Fruit fly (Drosophila melanogaster) whole organism, embryonic: ENCODE results near the gene udt.

Experiments
- Antp ChIP-seq: fragments of 200-800 bp; sonication (Bioruptor generic); optimal IDR thresholded peaks from 3 replicates; lab custom pipeline; 2016; ENCODE audit warnings: missing biosample characterization, missing genetic modification characterization
- BEAF-32 ChIP-seq: fragments of 200-800 bp; sonication (Bioruptor generic); optimal IDR thresholded peaks from 3 replicates; lab custom pipeline; 2017; ENCODE audit warnings: missing biosample characterization, missing genetic modification characterization, mild to moderate bottlenecking, moderate library complexity, missing genetic modification reagents
- Bteb2 ChIP-seq: fragments of 200-800 bp; sonication (Bioruptor generic); optimal IDR thresholded peaks from 2 replicates; lab custom pipeline; 2016; ENCODE audit warnings: missing biosample characterization, missing genetic modification characterization
- CG10147 ChIP-seq: fragments of 200-800 bp; sonication (Bioruptor generic); optimal IDR thresholded peaks from 2 replicates; lab custom pipeline; 2019; ENCODE audit warnings: missing biosample characterization, mild to moderate bottlenecking, missing genetic modification characterization, moderate library complexity
- CG10209 ChIP-seq: fragments of 200-800 bp; sonication (Bioruptor generic); optimal IDR thresholded peaks from 3 replicates; lab custom pipeline; 2017; ENCODE audit warnings: missing biosample characterization, mild to moderate bottlenecking, missing genetic modification characterization, missing genetic modification reagents
- CG10267 ChIP-seq: fragments of 200-800 bp; sonication (Bioruptor generic); optimal IDR thresholded peaks from 2 replicates; lab custom pipeline; 2018; ENCODE audit warnings: missing biosample characterization, mild to moderate bottlenecking, missing genetic modification characterization, moderate library complexity
- CG10462 ChIP-seq: fragments of 200-800 bp; sonication (Bioruptor generic); optimal IDR thresholded peaks from 2 replicates; lab custom pipeline; 2016; ENCODE audit warnings: missing biosample characterization, missing genetic modification characterization
- CG12155 ChIP-seq: fragments of 200-800 bp; sonication (Bioruptor generic); optimal IDR thresholded peaks from 3 replicates; lab custom pipeline; 2016; ENCODE audit warnings: missing biosample characterization, missing genetic modification characterization
- CG12299 ChIP-seq: fragments of 200-800 bp; sonication (Bioruptor generic); optimal IDR thresholded peaks from 2 replicates; lab custom pipeline; 2018; ENCODE audit warnings: missing biosample characterization, mild to moderate bottlenecking, missing genetic modification characterization
- CG13424 ChIP-seq: fragments of 200-800 bp; sonication (Bioruptor generic); optimal IDR thresholded peaks from 2 replicates; lab custom pipeline; 2019; ENCODE audit warnings: missing biosample characterization, mild to moderate bottlenecking, missing genetic modification characterization, moderate library complexity
- CG14965 ChIP-seq: fragments of 200-800 bp; sonication (Bioruptor generic); optimal IDR thresholded peaks from 2 replicates; lab custom pipeline; 2016; ENCODE audit warnings: missing biosample characterization, missing genetic modification characterization, borderline replicate concordance
- CG15696 ChIP-seq: fragments of 200-800 bp; sonication (Bioruptor generic); optimal IDR thresholded peaks from 2 replicates; lab custom pipeline; 2019; ENCODE audit warnings: missing biosample characterization, mild to moderate bottlenecking, missing genetic modification characterization, moderate library complexity
- CG1602 ChIP-seq: fragments of 200-800 bp; sonication (Bioruptor generic); optimal IDR thresholded peaks from 3 replicates; lab custom pipeline; 2016; ENCODE audit warnings: missing biosample characterization, missing genetic modification characterization
- CG1792 ChIP-seq: fragments of 200-800 bp; sonication (Bioruptor generic); optimal IDR thresholded peaks from 2 replicates; lab custom pipeline; 2016; ENCODE audit warnings: missing biosample characterization, missing genetic modification characterization
- CG31441 ChIP-seq: fragments of 200-800 bp; sonication (Bioruptor generic); IDR thresholded peaks from 2 replicates; pipeline ENCODE4 v1.3.6; 2022; ENCODE audit warnings: missing biosample characterization, missing genetic modification characterization
- CG32767 ChIP-seq: fragments of 200-800 bp; sonication (Bioruptor generic); IDR thresholded peaks from 2 replicates; pipeline ENCODE4 v1.3.6; 2022; ENCODE audit warnings: missing biosample characterization, missing genetic modification characterization
- CG4404 ChIP-seq: fragments of 200-800 bp; sonication (Bioruptor generic); IDR thresholded peaks from 2 replicates; pipeline ENCODE4 v1.3.6; 2022; ENCODE audit warnings: missing biosample characterization, missing genetic modification characterization
- CG4617 ChIP-seq: fragments of 200-800 bp; sonication (Bioruptor generic); optimal IDR thresholded peaks from 3 replicates; lab custom pipeline; 2016; ENCODE audit warnings: missing biosample characterization, missing genetic modification characterization, borderline replicate concordance
- CG4820 ChIP-seq: fragments of 200-800 bp; sonication (Bioruptor generic); optimal IDR thresholded peaks from 3 replicates; lab custom pipeline; 2016; ENCODE audit warnings: missing biosample characterization, missing genetic modification characterization
- CG6683 ChIP-seq: fragments of 200-800 bp; sonication (Bioruptor generic); optimal IDR thresholded peaks from 2 replicates; lab custom pipeline; 2017; ENCODE audit warnings: missing biosample characterization, mild to moderate bottlenecking, missing genetic modification characterization, missing genetic modification reagents
- CG7745 ChIP-seq: fragments of 200-800 bp; sonication (Bioruptor generic); optimal IDR thresholded peaks from 2 replicates; lab custom pipeline; 2018; ENCODE audit warnings: missing biosample characterization, mild to moderate bottlenecking, missing genetic modification characterization, moderate library complexity
- CkIIα-i1 ChIP-seq: fragments of 200-800 bp; sonication (Bioruptor generic); IDR thresholded peaks from 2 replicates; pipeline ENCODE4 v1.3.6; 2022; ENCODE audit warnings: missing biosample characterization, missing genetic modification characterization
- D19B ChIP-seq: fragments of 200-800 bp; sonication (Bioruptor generic); optimal IDR thresholded peaks from 2 replicates; lab custom pipeline; 2017; ENCODE audit warnings: missing biosample characterization, mild to moderate bottlenecking, missing genetic modification characterization
- Deaf1 ChIP-seq: fragments of 200-800 bp; optimal IDR thresholded peaks from 3 replicates; lab custom pipeline; 2019; ENCODE audit warnings: missing biosample characterization, mild to moderate bottlenecking, missing genetic modification characterization, moderate library complexity
- Ets97D ChIP-seq: fragments of 200-800 bp; sonication (Bioruptor generic); optimal IDR thresholded peaks from 3 replicates; lab custom pipeline; 2016; ENCODE audit warnings: missing biosample characterization, missing genetic modification characterization
- HLH4C ChIP-seq: fragments of 200-800 bp; sonication (Bioruptor generic); IDR thresholded peaks from 3 replicates; pipeline ENCODE4 v1.3.6; 2022; ENCODE audit warnings: missing biosample characterization, missing genetic modification characterization; ENCODE audit not compliant: partially characterized antibody
- Hr51 ChIP-seq, 2 experiments: fragments of 200-800 bp; sonication (Bioruptor generic); optimal IDR thresholded peaks; 2 replicates in 1 of 2; 3 replicates in 1 of 2; lab custom pipeline; 2016 to 2018; ENCODE audit warnings: missing biosample characterization in 2 of 2, missing genetic modification characterization in 2 of 2, mild to moderate bottlenecking in 1 of 2, moderate library complexity in 1 of 2
- Hsf ChIP-seq: fragments of 200-800 bp; sonication (Bioruptor generic); optimal IDR thresholded peaks from 3 replicates; lab custom pipeline; 2016; ENCODE audit warnings: missing biosample characterization, missing genetic modification characterization
- Kr ChIP-seq: fragments of 200-800 bp; sonication (Bioruptor generic); optimal IDR thresholded peaks from 2 replicates; lab custom pipeline; 2017; ENCODE audit warnings: missing biosample characterization, mild to moderate bottlenecking, missing genetic modification characterization
- MESR4 ChIP-seq: fragments of 200-800 bp; sonication (Bioruptor generic); optimal IDR thresholded peaks from 2 replicates; lab custom pipeline; 2018; ENCODE audit warnings: missing biosample characterization, mild to moderate bottlenecking, missing genetic modification characterization, moderate library complexity
- Oaz ChIP-seq: fragments of 200-800 bp; sonication (Bioruptor generic); IDR thresholded peaks from 2 replicates; pipeline ENCODE4 v1.3.6; 2022; ENCODE audit warnings: missing biosample characterization, missing genetic modification characterization
- Sox100B ChIP-seq: fragments of 200-800 bp; sonication (Bioruptor generic); optimal IDR thresholded peaks from 3 replicates; lab custom pipeline; 2018; ENCODE audit warnings: missing biosample characterization, mild to moderate bottlenecking, missing genetic modification characterization
- az2 ChIP-seq: fragments of 200-800 bp; sonication (Bioruptor generic); optimal IDR thresholded peaks from 3 replicates; lab custom pipeline; 2016; ENCODE audit warnings: missing biosample characterization, missing genetic modification characterization
- chm ChIP-seq: fragments of 200-800 bp; sonication (Bioruptor generic); IDR thresholded peaks from 2 replicates; pipeline ENCODE4 v1.3.6; 2022; ENCODE audit warnings: missing biosample characterization, missing genetic modification characterization
- dmrt99B ChIP-seq: fragments of 200-800 bp; sonication (Bioruptor generic); optimal IDR thresholded peaks from 2 replicates; lab custom pipeline; 2018; ENCODE audit warnings: missing biosample characterization, mild to moderate bottlenecking, missing genetic modification characterization, moderate library complexity
- ems ChIP-seq: fragments of 200-800 bp; sonication (Bioruptor generic); optimal IDR thresholded peaks from 3 replicates; lab custom pipeline; 2016; ENCODE audit warnings: missing biosample characterization, missing genetic modification characterization
- fd96Cb ChIP-seq: fragments of 200-800 bp; sonication (Bioruptor generic); optimal IDR thresholded peaks from 2 replicates; lab custom pipeline; 2018; ENCODE audit warnings: missing biosample characterization, mild to moderate bottlenecking, missing genetic modification characterization, moderate library complexity
- insv ChIP-seq, 2 experiments: fragments of 200-800 bp; sonication (Bioruptor generic); optimal IDR thresholded peaks; 3 replicates each; lab custom pipeline; 2016 to 2018; ENCODE audit warnings: missing biosample characterization in 2 of 2, missing genetic modification characterization in 2 of 2
- kni ChIP-seq: fragments of 200-800 bp; sonication (Bioruptor generic); optimal IDR thresholded peaks from 3 replicates; lab custom pipeline; 2017; ENCODE audit warnings: mild to moderate bottlenecking, missing biosample characterization, missing genetic modification reagents, missing genetic modification characterization
- luna ChIP-seq: fragments of 200-800 bp; sonication (Bioruptor generic); optimal IDR thresholded peaks from 2 replicates; lab custom pipeline; 2016; ENCODE audit warnings: missing biosample characterization, missing genetic modification characterization
- nau ChIP-seq: fragments of 200-800 bp; sonication (Bioruptor generic); optimal IDR thresholded peaks from 3 replicates; lab custom pipeline; 2017; ENCODE audit warnings: missing biosample characterization, mild to moderate bottlenecking, missing genetic modification characterization, missing genetic modification reagents
- phol ChIP-seq: fragments of 200-800 bp; sonication (Bioruptor generic); optimal IDR thresholded peaks from 3 replicates; lab custom pipeline; 2018; ENCODE audit warnings: missing biosample characterization, mild to moderate bottlenecking, missing genetic modification characterization, moderate library complexity
- prd ChIP-seq, 3 experiments: fragments of >200 bp in 2 of 3; fragments of 200-800 bp in 1 of 3; sonication (Bioruptor generic) in 1 of 3; optimal IDR thresholded peaks in 2 of 3; IDR thresholded peaks in 1 of 3; 2 replicates in 2 of 3; 3 replicates in 1 of 3; pipeline versions ENCODE4 v1.3.6 to Lab custom; 2017 to 2022; ENCODE audit warnings: missing biosample characterization in 1 of 3, missing genetic modification characterization in 1 of 3
- rib ChIP-seq: fragments of 200-800 bp; sonication (Bioruptor generic); IDR thresholded peaks from 2 replicates; pipeline ENCODE4 v1.3.6; 2022; ENCODE audit warnings: missing biosample characterization, missing genetic modification characterization
- row ChIP-seq: fragments of 200-800 bp; sonication (Bioruptor generic); IDR thresholded peaks from 3 replicates; pipeline ENCODE4 v1.3.6; 2022; ENCODE audit warnings: missing biosample characterization, missing genetic modification characterization
- salm ChIP-seq: fragments of 200-800 bp; sonication (Bioruptor generic); optimal IDR thresholded peaks from 2 replicates; lab custom pipeline; 2018; ENCODE audit warnings: missing biosample characterization, mild to moderate bottlenecking, missing genetic modification characterization
- sima ChIP-seq: fragments of 200-800 bp; sonication (Bioruptor generic); optimal IDR thresholded peaks from 2 replicates; lab custom pipeline; 2016; ENCODE audit warnings: missing biosample characterization, missing genetic modification characterization
- sr ChIP-seq: fragments of 200-800 bp; sonication (Bioruptor generic); IDR thresholded peaks from 3 replicates; pipeline ENCODE4 v1.3.6; 2022; ENCODE audit warnings: missing biosample characterization, missing genetic modification characterization
- tap ChIP-seq: fragments of 200-800 bp; optimal IDR thresholded peaks from 3 replicates; lab custom pipeline; 2019; ENCODE audit warnings: missing biosample characterization, mild to moderate bottlenecking, missing genetic modification characterization, moderate library complexity
- zf30C ChIP-seq: fragments of 200-800 bp; sonication (Bioruptor generic); optimal IDR thresholded peaks from 3 replicates; lab custom pipeline; 2018; ENCODE audit warnings: missing biosample characterization, mild to moderate bottlenecking, missing genetic modification characterization

Gene udt

DNA sequence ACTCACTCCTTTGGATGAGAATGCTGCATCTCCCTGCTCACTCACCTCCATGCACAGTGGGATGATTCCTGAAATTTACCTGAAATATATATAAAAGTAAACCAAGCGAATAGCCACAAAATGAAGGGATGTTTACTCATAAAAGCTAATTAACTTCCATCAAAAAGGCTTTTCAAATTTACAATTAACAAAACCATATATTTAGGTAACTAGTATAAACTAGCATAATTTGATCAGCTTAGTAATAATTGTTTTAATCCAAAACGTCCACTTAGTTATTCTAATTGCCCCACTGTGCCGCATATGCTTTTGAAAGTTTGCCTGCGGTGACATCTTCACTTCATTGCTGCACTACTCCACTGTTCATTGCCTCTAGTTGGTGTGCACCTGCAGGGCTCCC, 20.9 kb upstream of the udt start (continued):
- peak; percentile 46 for TF ChIP-seq Deaf1 (tag; lab: Kevin White, UChicago)
- no peak for TF ChIP-seq luna (GFP tag; lab: Kevin White, UChicago)
- TF ChIP-seq CG13424 (tag; lab: Kevin White, UChicago), result peak; percentile 76
- peak; percentile 18 for TF ChIP-seq Bteb2 (GFP tag; lab: Kevin White, UChicago)
- TF ChIP-seq CkIIα-i1 (GFP tag; lab: Robert Waterston, UW), result no peak
- peak; percentile 59 for TF ChIP-seq nau (GFP tag; lab: Kevin White, UChicago)
- no peak for TF ChIP-seq Kr (GFP tag; lab: Kevin White, UChicago)
- TF ChIP-seq insv (GFP tag; optimal IDR thresholded peaks at IDR 0.05; lab: Kevin White, UChicago), result no peak
- peak; percentile 85 for TF ChIP-seq CG31441 (GFP tag; lab: Robert Waterston, UW)
- TF ChIP-seq CG12299 (tag; lab: Kevin White, UChicago), result peak; percentile 11
- no peak for TF ChIP-seq MESR4 (GFP tag; lab: Kevin White, UChicago)
- peak; percentile 81 for TF ChIP-seq CG4820
- TF ChIP-seq D19B (GFP tag; lab: Kevin White, UChicago), result no peak
- no peak for TF ChIP-seq rib (GFP tag; lab: Robert Waterston, UW)
- peak; percentile 53 for TF ChIP-seq CG10462
- TF ChIP-seq chm (GFP tag; lab: Robert Waterston, UW), result peak; percentile 71; the same call in 1 of the 2 replicates
- TF ChIP-seq sima (GFP tag; lab: Kevin White, UChicago), result no peak
- TF ChIP-seq HLH4C (GFP tag; lab: Robert Waterston, UW), result no peak
- no peak for TF ChIP-seq CG1792
- TF ChIP-seq CG7745, result no peak
- 0 out of 2 replicates have a peak, but pooled peaks have one; percentile 33 for TF ChIP-seq Oaz (GFP tag; lab: Robert Waterston, UW)
- TF ChIP-seq CG12155, result peak; percentile 37
- peak; percentile 45 for TF ChIP-seq tap (tag; lab: Kevin White, UChicago)
- TF ChIP-seq ems, result peak; percentile 71
- peak; percentile 50; the same call in 1 of the 2 replicates for TF ChIP-seq CG32767 (GFP tag; lab: Robert Waterston, UW)
- no peak for TF ChIP-seq BEAF-32 (GFP tag; lab: Kevin White, UChicago)
- peak; percentile 61 for TF ChIP-seq CG15696 (tag; lab: Kevin White, UChicago)
- TF ChIP-seq CG4617, result peak; percentile 50
- TF ChIP-seq phol, result peak; percentile 91
- peak; percentile 78 for TF ChIP-seq CG10267
- TF ChIP-seq CG14965, result no peak
- peak; percentile 37 for TF ChIP-seq Antp (GFP tag; lab: Kevin White, UChicago)
- TF ChIP-seq zf30C, result no peak
- TF ChIP-seq CG10147 (GFP tag; lab: Kevin White, UChicago), result peak; percentile 20
- peak; percentile 79 for TF ChIP-seq dmrt99B
- TF ChIP-seq CG1602 (GFP tag; lab: Kevin White, UChicago), result peak; percentile 72
- peak; percentile 6 to 80 for TF ChIP-seq Hr51 (GFP tag; optimal IDR thresholded peaks at IDR 0.05; lab: Kevin White, UChicago)
- peak; percentile 26 for TF ChIP-seq CG6683
- TF ChIP-seq row, result peak; percentile 74
- no peak for TF ChIP-seq sr (GFP tag; lab: Robert Waterston, UW)
- TF ChIP-seq Hsf (GFP tag; lab: Kevin White, UChicago), result peak; percentile 76
- TF ChIP-seq prd (optimal IDR thresholded peaks at IDR 0.05; lab: Kevin White, UChicago), result no peak
- peak; percentile 74 for TF ChIP-seq prd (GFP tag; IDR thresholded peaks at IDR 0.05; lab: Robert Waterston, UW)
- peak; percentile 80 for TF ChIP-seq az2
- peak; percentile 76 for TF ChIP-seq CG10209
- TF ChIP-seq salm (tag; lab: Kevin White, UChicago), result peak; percentile 55
- peak; percentile 79 for TF ChIP-seq Sox100B (GFP tag; lab: Kevin White, UChicago)
- TF ChIP-seq kni (GFP tag; lab: Kevin White, UChicago), result no peak
- peak; percentile 89 for TF ChIP-seq fd96Cb (tag; lab: Kevin White, UChicago)
- peak; percentile 51 for TF ChIP-seq CG4404
- TF ChIP-seq Ets97D, result peak; percentile 21
